Fruit fly (Drosophila melanogaster): Measurements from ENCODE around the gene bocks.

Gene bocks

dm6 chr3R:9573812-9574587, 16.8 kb downstream of the bocks start, which contains the start of gene CG9399 (continued):
- TF ChIP-seq BEAF-32 (GFP tag; optimal IDR thresholded peaks at IDR 0.05): peak; percentile 73
- TF ChIP-seq CG31224 (GFP tag; IDR thresholded peaks at IDR 0.05): peak; percentile 91
- TF ChIP-seq Bteb2 (GFP tag; optimal IDR thresholded peaks at IDR 0.05): peak; percentile 92
- peak; percentile 97 for TF ChIP-seq CG3726 (GFP tag; IDR thresholded peaks at IDR 0.05)
- TF ChIP-seq dimm (GFP tag; IDR thresholded peaks at IDR 0.05): peak; percentile 97
- TF ChIP-seq org-1 (GFP tag; optimal IDR thresholded peaks at IDR 0.05): peak; percentile 90
- peak in 1 of 2 experiments; percentile 78 for TF ChIP-seq insv (GFP tag; optimal IDR thresholded peaks at IDR 0.05)
- peak; percentile 63 for TF ChIP-seq emc (GFP tag; optimal IDR thresholded peaks at IDR 0.05)
- TF ChIP-seq Asciz (GFP tag; optimal IDR thresholded peaks at IDR 0.05): peak; percentile 89
- peak; percentile 98 for TF ChIP-seq gcm (GFP tag; optimal IDR thresholded peaks at IDR 0.05)
- peak; percentile 89 for TF ChIP-seq CG16779 (GFP tag; IDR thresholded peaks at IDR 0.05)
- peak; percentile 84 for TF ChIP-seq ash1 (GFP tag; optimal IDR thresholded peaks at IDR 0.05)
- peak; percentile 78 for TF ChIP-seq CG9876 (GFP tag; optimal IDR thresholded peaks at IDR 0.05)
- TF ChIP-seq kni (GFP tag; optimal IDR thresholded peaks at IDR 0.05): peak; percentile 79
- peak; percentile 96 for TF ChIP-seq fd96Cb (tag; optimal IDR thresholded peaks at IDR 0.05)
- TF ChIP-seq mirr (GFP tag; optimal IDR thresholded peaks at IDR 0.05): peak; percentile 79
- TF ChIP-seq Ravus (GFP tag; IDR thresholded peaks at IDR 0.05): peak; percentile 85
- peak; percentile 96 for TF ChIP-seq CG11093 (GFP tag; IDR thresholded peaks at IDR 0.05)
- no peak for TF ChIP-seq yki (optimal IDR thresholded peaks at IDR 0.05)
- peak; percentile 84 for TF ChIP-seq repo (GFP tag; optimal IDR thresholded peaks at IDR 0.05)
- no peak for TF ChIP-seq Sin3A (optimal IDR thresholded peaks at IDR 0.05)
- TF ChIP-seq CoRest (tag; optimal IDR thresholded peaks at IDR 0.05): peak; percentile 98

dm6 chr3R:9572929-9573811, 17.6 kb downstream of the bocks start:
- TF ChIP-seq Dip2 (GFP tag; IDR thresholded peaks at IDR 0.05): no peak
- TF ChIP-seq CG10565 (GFP tag; optimal IDR thresholded peaks at IDR 0.05): no peak
- TF ChIP-seq CG18599 (GFP tag; optimal IDR thresholded peaks at IDR 0.05): peak; percentile 19
- TF ChIP-seq bbx (GFP tag; IDR thresholded peaks at IDR 0.05; ENCODE audit: partially characterized antibody): 0 out of 2 replicates have a peak, but pooled peaks have one; percentile 29
- no peak for TF ChIP-seq lbe (GFP tag; optimal IDR thresholded peaks at IDR 0.05)
- TF ChIP-seq CG6765 (GFP tag; optimal IDR thresholded peaks at IDR 0.05): no peak
- 0 out of 2 replicates have a peak, but pooled peaks have one; percentile 32 for TF ChIP-seq Rfx (GFP tag; IDR thresholded peaks at IDR 0.05)
- no peak for TF ChIP-seq Poxn (GFP tag; IDR thresholded peaks at IDR 0.05)
- peak; percentile 80 for TF ChIP-seq Med (GFP tag)
- TF ChIP-seq Ptx1 (GFP tag; IDR thresholded peaks at IDR 0.05): 0 out of 2 replicates have a peak, but pooled peaks have one; percentile 7
- no peak for TF ChIP-seq Dip3 (GFP tag; optimal IDR thresholded peaks at IDR 0.05)
- TF ChIP-seq rib (GFP tag; IDR thresholded peaks at IDR 0.05): 0 out of 2 replicates have a peak, but pooled peaks have one; percentile 15
- TF ChIP-seq ac (GFP tag; optimal IDR thresholded peaks at IDR 0.05): no peak
- peak; percentile 10; the same call in 1 of the 2 replicates for TF ChIP-seq CG13287 (GFP tag; IDR thresholded peaks at IDR 0.05; ENCODE audit: partially characterized antibody)
- no peak for TF ChIP-seq CG8290 (GFP tag; optimal IDR thresholded peaks at IDR 0.05)
- peak in 1 of 2 experiments; percentile 28 for TF ChIP-seq CG8290 (tag; optimal IDR thresholded peaks at IDR 0.05)
- no peak for TF ChIP-seq da (GFP tag; optimal IDR thresholded peaks at IDR 0.05)
- 0 out of 3 replicates have a peak, but pooled peaks have one; percentile 40 for TF ChIP-seq CG2199 (GFP tag; IDR thresholded peaks at IDR 0.05)
- TF ChIP-seq tna (GFP tag; IDR thresholded peaks at IDR 0.05; ENCODE audit: partially characterized antibody): peak; percentile 55; the same call in 1 of the 2 replicates
- TF ChIP-seq Trl (optimal IDR thresholded peaks at IDR 0.05): peak; percentile 89 to 95
- TF ChIP-seq Trl (GFP tag; optimal IDR thresholded peaks at IDR 0.05): no peak
- no peak for TF ChIP-seq gfzf (GFP tag; optimal IDR thresholded peaks at IDR 0.05)
- 0 out of 2 replicates have a peak, but pooled peaks have one; percentile 23 for TF ChIP-seq CG17328 (GFP tag; IDR thresholded peaks at IDR 0.05)
- TF ChIP-seq HLH4C (GFP tag; IDR thresholded peaks at IDR 0.05; ENCODE audit: partially characterized antibody): 0 out of 3 replicates have a peak, but pooled peaks have one; percentile 20
- no peak for TF ChIP-seq pum (GFP tag; optimal IDR thresholded peaks at IDR 0.05)
- peak; percentile 31 for TF ChIP-seq CG10543 (GFP tag; optimal IDR thresholded peaks at IDR 0.05)

Data from whole organism, embryonic.